Fruit fly (Drosophila melanogaster): ENCODE measurements around the gene Cyp9f3.

Gene Cyp9f3

DNA sequence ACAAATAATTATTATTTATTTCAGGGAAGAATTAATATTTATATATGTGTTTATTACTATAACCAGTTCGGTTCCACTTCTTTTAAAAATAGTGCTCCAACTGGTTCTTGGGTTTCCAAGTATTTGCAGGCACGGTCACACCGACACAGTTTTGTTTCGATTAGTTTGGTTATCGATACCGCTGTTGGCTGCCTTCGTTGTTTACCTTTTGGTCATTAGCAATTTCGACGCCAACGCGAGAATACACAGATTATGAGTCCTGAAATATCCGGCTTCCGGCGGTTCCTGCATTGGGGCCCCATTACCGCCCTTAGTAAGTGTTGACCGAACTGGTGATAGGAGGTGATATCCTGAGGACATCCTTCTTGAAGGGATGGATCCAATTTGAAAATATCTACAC is 9.4 kb upstream of the Cyp9f3 start, which contains the start of gene CG5196 (continued):
- TF ChIP-seq CG11093 (GFP tag; IDR thresholded peaks at IDR 0.05) = no peak
- peak; percentile 23 for TF ChIP-seq CG2120 (GFP tag; optimal IDR thresholded peaks at IDR 0.05)
- TF ChIP-seq CG31441 (GFP tag; IDR thresholded peaks at IDR 0.05) = no peak; the same call in 1 of the 2 replicates
- TF ChIP-seq emc (GFP tag; optimal IDR thresholded peaks at IDR 0.05) = no peak
- peak; percentile 17 for TF ChIP-seq CG4820 (GFP tag; optimal IDR thresholded peaks at IDR 0.05)
- no peak for TF ChIP-seq CG6813 (GFP tag; optimal IDR thresholded peaks at IDR 0.05)
- peak; percentile 45; the same call in 1 of the 2 replicates for TF ChIP-seq CG16779 (GFP tag; IDR thresholded peaks at IDR 0.05)
- TF ChIP-seq E2f2 (GFP tag; IDR thresholded peaks at IDR 0.05) = peak; percentile 87
- peak; percentile 84 for TF ChIP-seq CG13287 (GFP tag; IDR thresholded peaks at IDR 0.05; ENCODE audit: partially characterized antibody)
- TF ChIP-seq CG8359 (GFP tag; optimal IDR thresholded peaks at IDR 0.05; ENCODE audit: borderline replicate concordance) = no peak
- TF ChIP-seq dmrt99B (tag; optimal IDR thresholded peaks at IDR 0.05) = no peak
- no peak for TF ChIP-seq mam (GFP tag; optimal IDR thresholded peaks at IDR 0.05)
- TF ChIP-seq HLH54F (GFP tag; optimal IDR thresholded peaks at IDR 0.05) = no peak
- TF ChIP-seq HLH3B (GFP tag; IDR thresholded peaks at IDR 0.05) = no peak
- no peak for TF ChIP-seq Hey (tag; optimal IDR thresholded peaks at IDR 0.05)
- no peak for TF ChIP-seq slp2 (GFP tag; optimal IDR thresholded peaks at IDR 0.05)
- no peak for TF ChIP-seq hb (GFP tag; IDR thresholded peaks at IDR 0.05; ENCODE audit: partially characterized antibody)
- no peak for TF ChIP-seq ranshi (GFP tag; IDR thresholded peaks at IDR 0.05)
- TF ChIP-seq tup (GFP tag; optimal IDR thresholded peaks at IDR 0.05) = no peak
- TF ChIP-seq CG11696 (GFP tag; IDR thresholded peaks at IDR 0.05) = no peak
- TF ChIP-seq CG34224 (GFP tag; IDR thresholded peaks at IDR 0.05; ENCODE audit: partially characterized antibody) = peak; percentile 81
- TF ChIP-seq nerfin-1 (tag; optimal IDR thresholded peaks at IDR 0.05) = peak; percentile 33
- TF ChIP-seq CG8478 (optimal IDR thresholded peaks at IDR 0.05) = no peak
- TF ChIP-seq pfk (GFP tag; optimal IDR thresholded peaks at IDR 0.05) = no peak
- TF ChIP-seq CG17385 (GFP tag; optimal IDR thresholded peaks at IDR 0.05) = no peak
- no peak for TF ChIP-seq Oaz (GFP tag; IDR thresholded peaks at IDR 0.05)
- no peak for TF ChIP-seq sens-2 (GFP tag; IDR thresholded peaks at IDR 0.05)
- TF ChIP-seq Nf-YC (tag; optimal IDR thresholded peaks at IDR 0.05) = peak; percentile 31
- no peak for TF ChIP-seq CG17359 (tag; optimal IDR thresholded peaks at IDR 0.05)
- TF ChIP-seq GATAe (GFP tag; conservative IDR thresholded peaks at IDR 0.05) = no peak
- no peak for TF ChIP-seq CG14667 (GFP tag; IDR thresholded peaks at IDR 0.05)
- no peak for TF ChIP-seq onecut (GFP tag; IDR thresholded peaks at IDR 0.05)
- TF ChIP-seq knrl (GFP tag; IDR thresholded peaks at IDR 0.05; ENCODE audit: partially characterized antibody) = peak; percentile 66
- no peak for TF ChIP-seq Ptx1 (GFP tag; IDR thresholded peaks at IDR 0.05)
- TF ChIP-seq CG7372 (GFP tag; IDR thresholded peaks at IDR 0.05) = no peak
- no peak for TF ChIP-seq Antp (GFP tag; optimal IDR thresholded peaks at IDR 0.05)
- no peak for TF ChIP-seq CG11723 (GFP tag; optimal IDR thresholded peaks at IDR 0.05)
- no peak for TF ChIP-seq CG1647 (GFP tag; optimal IDR thresholded peaks at IDR 0.05)
- no peak for TF ChIP-seq Poxn (GFP tag; IDR thresholded peaks at IDR 0.05)
- no peak for TF ChIP-seq CG2202 (tag; optimal IDR thresholded peaks at IDR 0.05)
- TF ChIP-seq NC2β (GFP tag; optimal IDR thresholded peaks at IDR 0.05) = no peak
- TF ChIP-seq insv (GFP tag; optimal IDR thresholded peaks at IDR 0.05) = peak in 1 of 2 experiments; percentile 53
- no peak for TF ChIP-seq CG3163 (GFP tag; optimal IDR thresholded peaks at IDR 0.05)
- TF ChIP-seq ap (GFP tag; IDR thresholded peaks at IDR 0.05) = no peak
- peak; percentile 20; the same call in 1 of the 2 replicates for TF ChIP-seq sob (GFP tag; IDR thresholded peaks at IDR 0.05)
- TF ChIP-seq ham (GFP tag; IDR thresholded peaks at IDR 0.05) = no peak
- TF ChIP-seq wdn (GFP tag; IDR thresholded peaks at IDR 0.05) = no peak
- TF ChIP-seq CG7786 (GFP tag; optimal IDR thresholded peaks at IDR 0.05) = no peak
- TF ChIP-seq Side (GFP tag; optimal IDR thresholded peaks at IDR 0.05) = no peak
- TF ChIP-seq E2f1 (GFP tag; IDR thresholded peaks at IDR 0.05) = no peak
- no peak for TF ChIP-seq CG13296 (GFP tag; optimal IDR thresholded peaks at IDR 0.05)
- TF ChIP-seq CG12104 (GFP tag; optimal IDR thresholded peaks at IDR 0.05) = no peak
- no peak for TF ChIP-seq esg (GFP tag; conservative IDR thresholded peaks at IDR 0.05)

Measured in whole organism, embryonic.